Fruit fly (Drosophila melanogaster) whole organism, embryonic: ENCODE data around the gene vari.
A peak's percentile ranks its signal among the peaks of the same experiment; 100 is the strongest.

Experiments
- B-H2 ChIP-seq: fragments of 200-800 bp; sonication (Bioruptor generic); optimal IDR thresholded peaks from 2 replicates; lab custom pipeline; 2018; ENCODE audit warnings: missing biosample characterization, mild to moderate bottlenecking, missing genetic modification characterization
- BEAF-32 ChIP-seq: fragments of 200-800 bp; sonication (Bioruptor generic); optimal IDR thresholded peaks from 3 replicates; lab custom pipeline; 2017; ENCODE audit warnings: missing biosample characterization, missing genetic modification characterization, mild to moderate bottlenecking, moderate library complexity, missing genetic modification reagents
- CG11085 ChIP-seq: fragments of 200-800 bp; sonication (Bioruptor generic); IDR thresholded peaks from 2 replicates; pipeline ENCODE4 v1.3.6; 2022; ENCODE audit warnings: missing biosample characterization, missing genetic modification characterization
- CG14710 ChIP-seq: fragments of 200-800 bp; sonication (Bioruptor generic); optimal IDR thresholded peaks from 3 replicates; lab custom pipeline; 2019; ENCODE audit warnings: missing biosample characterization, mild to moderate bottlenecking, missing genetic modification characterization, moderate library complexity
- CG15073 ChIP-seq: fragments of 200-800 bp; sonication (Bioruptor generic); optimal IDR thresholded peaks from 2 replicates; lab custom pipeline; 2016; ENCODE audit warnings: missing biosample characterization, missing genetic modification characterization
- CG15601 ChIP-seq: fragments of 200-800 bp; sonication (Bioruptor generic); optimal IDR thresholded peaks from 3 replicates; lab custom pipeline; 2019; ENCODE audit warnings: missing biosample characterization, mild to moderate bottlenecking, missing genetic modification characterization, moderate library complexity
- CG2199 ChIP-seq: fragments of 200-800 bp; sonication (Bioruptor generic); IDR thresholded peaks from 3 replicates; pipeline ENCODE4 v1.3.6; 2022; ENCODE audit warnings: missing biosample characterization, missing genetic modification characterization
- CG2678 ChIP-seq: fragments of 200-800 bp; sonication (Bioruptor generic); optimal IDR thresholded peaks from 3 replicates; lab custom pipeline; 2019; ENCODE audit warnings: missing biosample characterization, mild to moderate bottlenecking, missing genetic modification characterization, moderate library complexity
- CG34224 ChIP-seq: fragments of 200-800 bp; sonication (Bioruptor generic); IDR thresholded peaks from 3 replicates; pipeline ENCODE4 v1.3.6; 2022; ENCODE audit warnings: missing biosample characterization, missing genetic modification characterization; ENCODE audit not compliant: partially characterized antibody
- CG4820 ChIP-seq: fragments of 200-800 bp; sonication (Bioruptor generic); optimal IDR thresholded peaks from 3 replicates; lab custom pipeline; 2016; ENCODE audit warnings: missing biosample characterization, missing genetic modification characterization
- CG5180 ChIP-seq: fragments of 200-800 bp; sonication (Bioruptor generic); optimal IDR thresholded peaks from 3 replicates; lab custom pipeline; 2017; ENCODE audit warnings: missing biosample characterization, missing genetic modification characterization, mild to moderate bottlenecking, moderate library complexity, missing genetic modification reagents
- CG7786 ChIP-seq: fragments of 200-800 bp; sonication (Bioruptor generic); optimal IDR thresholded peaks from 2 replicates; lab custom pipeline; 2016; ENCODE audit warnings: missing biosample characterization, missing genetic modification characterization
- CG8388 ChIP-seq: fragments of 200-800 bp; sonication (Bioruptor generic); optimal IDR thresholded peaks from 2 replicates; lab custom pipeline; 2019; ENCODE audit warnings: missing biosample characterization, mild to moderate bottlenecking, missing genetic modification characterization, moderate library complexity
- CG9609 ChIP-seq: fragments of 200-800 bp; sonication (Bioruptor generic); optimal IDR thresholded peaks from 3 replicates; lab custom pipeline; 2016; ENCODE audit warnings: missing biosample characterization, missing genetic modification characterization
- CG9876 ChIP-seq: fragments of 200-800 bp; sonication (Bioruptor generic); optimal IDR thresholded peaks from 2 replicates; lab custom pipeline; 2016; ENCODE audit warnings: missing biosample characterization, missing genetic modification characterization
- CHES-1-like ChIP-seq: fragments of 200-800 bp; sonication (Bioruptor generic); optimal IDR thresholded peaks from 2 replicates; lab custom pipeline; 2016; ENCODE audit warnings: missing biosample characterization, missing genetic modification characterization
- CTCF ChIP-seq: fragments of 200-800 bp; sonication (Bioruptor generic); optimal IDR thresholded peaks from 2 replicates; lab custom pipeline; 2017; ENCODE audit warnings: missing biosample characterization, mild to moderate bottlenecking, missing genetic modification characterization, moderate library complexity
- Chrac-16 ChIP-seq: fragments of 200-800 bp; sonication (Bioruptor generic); optimal IDR thresholded peaks from 3 replicates; lab custom pipeline; 2016; ENCODE audit warnings: missing biosample characterization, missing genetic modification characterization
- Dip2 ChIP-seq: fragments of 200-800 bp; sonication (Bioruptor generic); IDR thresholded peaks from 2 replicates; pipeline ENCODE4 v1.3.6; 2022; ENCODE audit warnings: missing biosample characterization, missing genetic modification characterization
- Doc3 ChIP-seq: fragments of 200-800 bp; sonication (Bioruptor generic); IDR thresholded peaks from 3 replicates; pipeline ENCODE4 v1.3.6; 2022; ENCODE audit warnings: missing biosample characterization, missing genetic modification characterization; ENCODE audit not compliant: partially characterized antibody
- Ets97D ChIP-seq: fragments of 200-800 bp; sonication (Bioruptor generic); optimal IDR thresholded peaks from 3 replicates; lab custom pipeline; 2016; ENCODE audit warnings: missing biosample characterization, missing genetic modification characterization
- Hr3 ChIP-seq: fragments of 200-800 bp; sonication (Bioruptor generic); optimal IDR thresholded peaks from 3 replicates; lab custom pipeline; 2016; ENCODE audit warnings: missing biosample characterization, missing genetic modification characterization
- Med ChIP-seq: fragments of 200-800 bp; sonication (Bioruptor generic); peaks from one replicate; lab custom pipeline; 2016; ENCODE audit warnings: missing biosample characterization, missing genetic modification characterization, mild to moderate bottlenecking, inconsistent platforms, moderate library complexity
- Rfx ChIP-seq: fragments of 200-800 bp; sonication (Bioruptor generic); IDR thresholded peaks from 2 replicates; pipeline ENCODE4 v1.3.6; 2022; ENCODE audit warnings: missing biosample characterization, missing genetic modification characterization
- Spps ChIP-seq: fragments of 200-800 bp; sonication (Bioruptor generic); optimal IDR thresholded peaks from 2 replicates; lab custom pipeline; 2018; ENCODE audit warnings: missing biosample characterization, mild to moderate bottlenecking, missing genetic modification characterization
- Xrp1 ChIP-seq: fragments of 200-800 bp; sonication (Bioruptor generic); IDR thresholded peaks from 2 replicates; pipeline ENCODE4 v1.3.6; 2022; ENCODE audit warnings: missing biosample characterization, missing genetic modification characterization
- bbx ChIP-seq: fragments of 200-800 bp; sonication (Bioruptor generic); IDR thresholded peaks from 2 replicates; pipeline ENCODE4 v1.3.6; 2022; ENCODE audit warnings: missing biosample characterization, missing genetic modification characterization; ENCODE audit not compliant: partially characterized antibody
- bsh ChIP-seq, 2 experiments: fragments of 200-800 bp; sonication (Bioruptor generic); optimal IDR thresholded peaks; 2 replicates each; lab custom pipeline; 2017 to 2018; ENCODE audit warnings: mild to moderate bottlenecking in 2 of 2, missing biosample characterization in 2 of 2, missing genetic modification characterization in 2 of 2, moderate library complexity in 1 of 2
- cg ChIP-seq: fragments of 200-800 bp; sonication (Bioruptor generic); optimal IDR thresholded peaks from 3 replicates; lab custom pipeline; 2019; ENCODE audit warnings: missing biosample characterization, mild to moderate bottlenecking, missing genetic modification characterization, moderate library complexity
- gfzf ChIP-seq: fragments of 200-800 bp; sonication (Bioruptor generic); optimal IDR thresholded peaks from 2 replicates; lab custom pipeline; 2016; ENCODE audit warnings: missing biosample characterization, mild to moderate bottlenecking, missing genetic modification characterization, moderate library complexity
- grau ChIP-seq: fragments of 200-800 bp; optimal IDR thresholded peaks from 3 replicates; lab custom pipeline; 2019; ENCODE audit warnings: missing biosample characterization, mild to moderate bottlenecking, missing genetic modification characterization, moderate library complexity
- ind ChIP-seq: fragments of 200-800 bp; sonication (Bioruptor generic); optimal IDR thresholded peaks from 3 replicates; lab custom pipeline; 2016; ENCODE audit warnings: missing biosample characterization, missing genetic modification characterization
- lilli ChIP-seq: fragments of 200-800 bp; sonication (Bioruptor generic); optimal IDR thresholded peaks from 3 replicates; lab custom pipeline; 2016; ENCODE audit warnings: missing biosample characterization, missing genetic modification characterization
- lov ChIP-seq, 2 experiments: fragments of 200-800 bp in 1 of 2; fragments of >200 bp in 1 of 2; sonication (Bioruptor generic) in 1 of 2; IDR thresholded peaks in 1 of 2; optimal IDR thresholded peaks in 1 of 2; 2 replicates in 1 of 2; 3 replicates in 1 of 2; pipeline versions ENCODE4 v1.3.6 to Lab custom; 2017 to 2022; ENCODE audit warnings: missing biosample characterization in 1 of 2, missing genetic modification characterization in 1 of 2
- maf-S ChIP-seq: fragments of 200-800 bp; sonication (Bioruptor generic); optimal IDR thresholded peaks from 2 replicates; lab custom pipeline; 2016; ENCODE audit warnings: missing biosample characterization, missing genetic modification characterization
- mld ChIP-seq: fragments of 200-800 bp; sonication (Bioruptor generic); IDR thresholded peaks from 3 replicates; pipeline ENCODE4 v1.3.6; 2022; ENCODE audit warnings: missing biosample characterization, missing genetic modification characterization; ENCODE audit not compliant: partially characterized antibody
- onecut ChIP-seq: fragments of 200-800 bp; sonication (Bioruptor generic); IDR thresholded peaks from 2 replicates; pipeline ENCODE4 v1.3.6; 2022; ENCODE audit warnings: missing biosample characterization, missing genetic modification characterization
- p53 ChIP-seq: fragments of 200-800 bp; sonication (Bioruptor generic); optimal IDR thresholded peaks from 2 replicates; lab custom pipeline; 2016; ENCODE audit warnings: missing biosample characterization, missing genetic modification characterization
- pho ChIP-seq: fragments of 200-800 bp; sonication (Bioruptor generic); optimal IDR thresholded peaks from 2 replicates; lab custom pipeline; 2016; ENCODE audit warnings: missing biosample characterization, missing genetic modification characterization
- phol ChIP-seq: fragments of 200-800 bp; sonication (Bioruptor generic); optimal IDR thresholded peaks from 3 replicates; lab custom pipeline; 2018; ENCODE audit warnings: missing biosample characterization, mild to moderate bottlenecking, missing genetic modification characterization, moderate library complexity
- pita ChIP-seq: fragments of 200-800 bp; sonication (Bioruptor generic); optimal IDR thresholded peaks from 2 replicates; lab custom pipeline; 2017; ENCODE audit warnings: missing biosample characterization, mild to moderate bottlenecking, missing genetic modification characterization
- schlank ChIP-seq: fragments of 200-800 bp; sonication (Bioruptor generic); optimal IDR thresholded peaks from 2 replicates; lab custom pipeline; 2018; ENCODE audit warnings: missing biosample characterization, mild to moderate bottlenecking, missing genetic modification characterization
- stwl ChIP-seq: fragments of 200-800 bp; sonication (Bioruptor generic); optimal IDR thresholded peaks from 3 replicates; lab custom pipeline; 2018; ENCODE audit warnings: missing biosample characterization, mild to moderate bottlenecking, missing genetic modification characterization, moderate library complexity
- sug ChIP-seq: fragments of 200-800 bp; optimal IDR thresholded peaks from 2 replicates; lab custom pipeline; 2019; ENCODE audit warnings: missing biosample characterization, mild to moderate bottlenecking, missing genetic modification characterization, moderate library complexity
- tin ChIP-seq: fragments of 200-800 bp; sonication (Bioruptor generic); optimal IDR thresholded peaks from 3 replicates; lab custom pipeline; 2016; ENCODE audit warnings: missing biosample characterization, missing genetic modification characterization
- vvl ChIP-seq: fragments of 200-800 bp; sonication (Bioruptor generic); IDR thresholded peaks from 2 replicates; pipeline ENCODE4 v1.3.6; 2022; ENCODE audit warnings: missing biosample characterization, missing genetic modification characterization

vari gene

dm6 chr2L:20837885-20838284 lies 41.0 kb upstream of the vari start, which contains the start of gene Spn38F:
TSS of gene Spn38F (minus strand) at chr2L:20837985.
- TF ChIP-seq cg (no peak), Xrp1 (GFP tag; lab: Robert Waterston, UW) (no peak), mld (GFP tag; lab: Robert Waterston, UW) (no peak), pita (GFP tag; lab: Kevin White, UChicago) (no peak), BEAF-32 (GFP tag; lab: Kevin White, UChicago) (no peak), CG8388 (GFP tag; lab: Kevin White, UChicago) (no peak), grau (tag; lab: Kevin White, UChicago) (no peak), Spps (no peak), CG7786 (GFP tag; lab: Kevin White, UChicago) (no peak), CG2678 (tag; lab: Kevin White, UChicago) (no peak), bsh (GFP tag; optimal IDR thresholded peaks at IDR 0.05; lab: Kevin White, UChicago) (no peak), CG5180 (GFP tag; lab: Kevin White, UChicago) (no peak), p53 (no peak)

dm6 chr2L:20835501-20835900 lies 38.7 kb upstream of the vari start, which contains the start of gene Oseg5:
TSS of gene Oseg5 (minus strand) at chr2L:20835840.
- no peak for TF ChIP-seq bbx (GFP tag; lab: Robert Waterston, UW)
- TF ChIP-seq Ets97D (GFP tag; lab: Kevin White, UChicago): peak; percentile 30
- TF ChIP-seq pita (GFP tag; lab: Kevin White, UChicago): peak; percentile 54
- TF ChIP-seq lov (optimal IDR thresholded peaks at IDR 0.05; lab: Kevin White, UChicago): no peak
- TF ChIP-seq lov (GFP tag; IDR thresholded peaks at IDR 0.05; lab: Robert Waterston, UW): no peak
- no peak for TF ChIP-seq CG9609 (GFP tag; lab: Kevin White, UChicago)
- TF ChIP-seq CG34224 (GFP tag; lab: Robert Waterston, UW): no peak
- TF ChIP-seq pho (GFP tag; lab: Kevin White, UChicago): no peak
- no peak for TF ChIP-seq lilli (GFP tag; lab: Kevin White, UChicago)
- peak; percentile 15 for TF ChIP-seq sug (tag; lab: Kevin White, UChicago)
- TF ChIP-seq Med (GFP tag; lab: Kevin White, UChicago): peak; percentile 18
- no peak for TF ChIP-seq Dip2 (GFP tag; lab: Robert Waterston, UW)
- TF ChIP-seq CHES-1-like: no peak
- TF ChIP-seq CG9876 (GFP tag; lab: Kevin White, UChicago): no peak
- no peak for TF ChIP-seq CG4820 (GFP tag; lab: Kevin White, UChicago)
- TF ChIP-seq B-H2 (GFP tag; lab: Kevin White, UChicago): no peak
- TF ChIP-seq Hr3 (GFP tag; lab: Kevin White, UChicago): no peak
- peak; percentile 67 for TF ChIP-seq CG15601 (tag; lab: Kevin White, UChicago)
- TF ChIP-seq ind (GFP tag; lab: Kevin White, UChicago): no peak
- TF ChIP-seq gfzf (GFP tag; lab: Kevin White, UChicago): peak; percentile 47
- no peak for TF ChIP-seq Chrac-16 (GFP tag; lab: Kevin White, UChicago)
- no peak for TF ChIP-seq CG15073 (GFP tag; lab: Kevin White, UChicago)
- TF ChIP-seq CG2199 (GFP tag; lab: Robert Waterston, UW): 0 out of 3 replicates have a peak, but pooled peaks have one; percentile 51
- peak; percentile 96 for TF ChIP-seq Rfx (GFP tag; lab: Robert Waterston, UW)
- no peak for TF ChIP-seq CG14710 (tag; lab: Kevin White, UChicago)
- TF ChIP-seq tin: no peak
- no peak for TF ChIP-seq maf-S (GFP tag; lab: Kevin White, UChicago)
- TF ChIP-seq vvl (GFP tag; lab: Robert Waterston, UW): 0 out of 2 replicates have a peak, but pooled peaks have one; percentile 20
- peak; percentile 67 for TF ChIP-seq phol (tag; lab: Kevin White, UChicago)
- TF ChIP-seq onecut (GFP tag; lab: Robert Waterston, UW): no peak
- TF ChIP-seq CG11085 (GFP tag; lab: Robert Waterston, UW): no peak
- TF ChIP-seq CTCF: peak; percentile 78
- no peak for TF ChIP-seq Spps
- no peak for TF ChIP-seq schlank
- TF ChIP-seq Doc3 (GFP tag; lab: Robert Waterston, UW): no peak
- peak; percentile 1 for TF ChIP-seq stwl
